Worm (Caenorhabditis elegans): ENCODE measurements around the gene irld-24.
A peak's percentile ranks its signal among the peaks of the same experiment; 100 is the strongest.
"Not testable (repeated sequence)": the region's sequence is repeated elsewhere in the genome, so short reads cannot be mapped to it uniquely, and the experiment has no call there.

irld-24 gene

DNA sequence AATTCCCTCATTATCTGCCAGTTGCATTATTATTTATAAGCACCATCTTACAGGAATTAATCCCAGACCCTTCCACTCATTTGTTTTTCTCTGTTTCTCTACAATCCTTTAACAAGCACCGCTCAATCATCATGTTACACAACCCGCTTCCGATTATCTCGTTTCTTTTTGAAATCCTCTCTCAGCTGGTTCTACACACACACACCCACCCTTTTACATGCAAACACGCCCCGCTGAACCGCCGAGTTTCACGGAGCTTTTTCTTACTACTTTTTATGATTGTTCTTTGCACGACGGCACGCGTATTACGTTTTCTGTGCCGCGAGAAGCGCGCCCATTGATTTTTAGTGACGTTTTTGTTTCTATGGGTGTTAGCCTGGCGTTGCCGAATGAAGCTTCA, 12.6 kb upstream of the irld-24 start:
- TF ChIP-seq hmbx-1 (tag; optimal IDR thresholded peaks at IDR 0.05) (no peak), tbx-11 (GFP tag; IDR thresholded peaks at IDR 0.05) (no peak), hnd-1 (tag; optimal IDR thresholded peaks at IDR 0.05) (no peak), flt-1 (GFP tag; IDR thresholded peaks at IDR 0.05) (no peak), ceh-13 (GFP tag; optimal IDR thresholded peaks at IDR 0.05) (no peak), tbx-37 (GFP tag; conservative IDR thresholded peaks at IDR 0.05) (no peak)

DNA sequence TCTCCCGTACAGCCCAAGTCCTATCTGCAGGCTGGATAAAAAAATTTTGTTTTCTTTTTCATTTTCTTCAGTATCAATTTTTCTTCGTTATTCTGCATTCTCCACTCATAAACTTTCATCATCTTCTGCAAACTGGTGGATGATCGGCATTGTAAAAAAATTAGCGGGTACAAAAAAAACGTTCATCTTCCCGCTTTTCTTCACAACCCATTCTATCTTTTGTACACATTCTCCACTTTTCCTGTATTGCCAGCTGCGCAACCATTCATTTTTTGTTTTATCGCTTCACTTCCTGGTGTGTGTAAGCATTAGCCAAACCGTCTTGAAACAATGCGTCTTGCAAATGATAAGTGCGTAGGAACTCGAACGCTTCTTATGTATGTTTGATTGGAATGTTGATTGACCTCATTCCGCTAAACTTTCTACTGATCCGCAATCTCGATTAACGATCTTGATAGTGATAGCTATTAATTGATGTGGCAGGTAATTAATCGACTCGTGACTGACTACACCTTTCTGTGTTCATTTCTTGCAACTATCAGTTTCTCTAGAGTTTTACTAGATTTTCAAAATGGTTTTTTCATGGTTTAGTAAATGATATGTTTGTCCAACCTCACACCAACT, 11.8 kb upstream of the irld-24 start:
- no peak for TF ChIP-seq aly-1 (tag; optimal IDR thresholded peaks at IDR 0.05)
- TF ChIP-seq B0310.2 (tag; optimal IDR thresholded peaks at IDR 0.05) = no peak
- TF ChIP-seq scrt-1 (GFP tag; IDR thresholded peaks at IDR 0.05) = no peak
- no peak for TF ChIP-seq F13C5.2 (tag; optimal IDR thresholded peaks at IDR 0.05)
- no peak for TF ChIP-seq ceh-36 (tag; optimal IDR thresholded peaks at IDR 0.05)
- no peak for TF ChIP-seq tra-4 (tag; optimal IDR thresholded peaks at IDR 0.05)
- no peak for TF ChIP-seq ceh-13 (GFP tag; optimal IDR thresholded peaks at IDR 0.05)
- no peak for TF ChIP-seq hmbx-1 (tag; optimal IDR thresholded peaks at IDR 0.05)
- TF ChIP-seq tbx-37 (GFP tag; conservative IDR thresholded peaks at IDR 0.05) = no peak
- no peak for TF ChIP-seq pes-1 (GFP tag; IDR thresholded peaks at IDR 0.05)
- no peak for TF ChIP-seq hmg-4 (GFP tag; optimal IDR thresholded peaks at IDR 0.05)
- no peak for TF ChIP-seq ama-1 (optimal IDR thresholded peaks at IDR 0.05)

- TF ChIP-seq hmg-4 (GFP tag; optimal IDR thresholded peaks at IDR 0.05) = no peak
- TF ChIP-seq ets-7 (tag; optimal IDR thresholded peaks at IDR 0.05) = no peak
- no peak for TF ChIP-seq pes-1 (GFP tag; IDR thresholded peaks at IDR 0.05)
- TF ChIP-seq hmbx-1 (tag; optimal IDR thresholded peaks at IDR 0.05) = no peak
- TF ChIP-seq ceh-36 (tag; optimal IDR thresholded peaks at IDR 0.05) = no peak
- TF ChIP-seq tra-4 (tag; optimal IDR thresholded peaks at IDR 0.05) = no peak
Observed at ce11 chrX:13975314-13975713, 11.1 kb upstream of the irld-24 start, which contains the start of gene F48F7.5. Gene F48F7.5 (plus strand): TSS chrX:13975653.

DNA sequence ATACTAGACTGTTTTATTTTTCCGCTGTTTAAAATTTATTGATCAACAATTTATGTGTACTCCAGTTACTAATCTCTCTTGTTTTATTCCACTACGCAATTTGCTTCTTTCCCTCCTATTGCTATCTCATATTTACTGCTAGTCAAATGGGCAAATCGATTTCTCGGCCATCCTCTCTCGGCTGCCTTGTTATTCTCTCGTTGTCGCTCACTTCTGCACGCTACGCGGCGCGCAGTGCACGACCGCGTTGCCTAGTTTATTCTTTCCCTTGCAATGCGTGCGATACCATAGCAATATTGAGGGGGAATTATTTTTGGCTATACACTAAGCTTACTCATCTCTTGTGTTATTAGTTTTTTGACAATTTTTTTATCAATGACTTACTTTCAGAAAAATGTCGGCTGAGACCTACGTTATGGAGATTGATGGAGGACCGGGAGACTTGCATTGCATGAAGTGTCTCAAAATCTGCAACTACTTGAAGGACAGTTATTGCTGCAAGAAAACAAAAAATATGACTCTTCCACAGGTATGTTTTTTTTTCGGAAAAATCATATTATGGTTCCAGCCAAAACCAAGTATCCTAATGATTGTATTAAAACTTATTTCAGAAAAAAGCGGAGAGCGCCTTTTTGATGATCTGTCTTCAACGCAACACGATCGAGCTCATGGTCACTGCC, 8.8 kb upstream of the irld-24 start, which contains the start of gene F48F7.6:
Gene F48F7.6 (plus strand): TSS at position 391 of the 680 bp plus-strand sequence.
- no peak for TF ChIP-seq ceh-13 (GFP tag; optimal IDR thresholded peaks at IDR 0.05)
- TF ChIP-seq flt-1 (GFP tag; IDR thresholded peaks at IDR 0.05) = peak; percentile 40; the same call in 1 of the 2 replicates
- no peak for TF ChIP-seq ama-1 (optimal IDR thresholded peaks at IDR 0.05)
- peak; percentile 60 for TF ChIP-seq aly-1 (tag; optimal IDR thresholded peaks at IDR 0.05)
- TF ChIP-seq tbx-37 (GFP tag; conservative IDR thresholded peaks at IDR 0.05) = no peak
- TF ChIP-seq tra-4 (tag; optimal IDR thresholded peaks at IDR 0.05) = no peak
- TF ChIP-seq ceh-36 (tag; optimal IDR thresholded peaks at IDR 0.05) = no peak
- TF ChIP-seq tbx-11 (GFP tag; IDR thresholded peaks at IDR 0.05) = no peak
- no peak for TF ChIP-seq B0310.2 (tag; optimal IDR thresholded peaks at IDR 0.05)
- TF ChIP-seq ets-7 (tag; optimal IDR thresholded peaks at IDR 0.05) = no peak
- peak; percentile 72 for TF ChIP-seq hmg-4 (GFP tag; optimal IDR thresholded peaks at IDR 0.05)
- TF ChIP-seq sea-1 (GFP tag; conservative IDR thresholded peaks at IDR 0.05) = no peak
- TF ChIP-seq pes-1 (GFP tag; IDR thresholded peaks at IDR 0.05) = no peak
- TF ChIP-seq F13C5.2 (tag; optimal IDR thresholded peaks at IDR 0.05) = peak; percentile 50
- no peak for TF ChIP-seq scrt-1 (GFP tag; IDR thresholded peaks at IDR 0.05)
- no peak for TF ChIP-seq hnd-1 (tag; optimal IDR thresholded peaks at IDR 0.05)
- no peak for TF ChIP-seq hmbx-1 (tag; optimal IDR thresholded peaks at IDR 0.05)

DNA sequence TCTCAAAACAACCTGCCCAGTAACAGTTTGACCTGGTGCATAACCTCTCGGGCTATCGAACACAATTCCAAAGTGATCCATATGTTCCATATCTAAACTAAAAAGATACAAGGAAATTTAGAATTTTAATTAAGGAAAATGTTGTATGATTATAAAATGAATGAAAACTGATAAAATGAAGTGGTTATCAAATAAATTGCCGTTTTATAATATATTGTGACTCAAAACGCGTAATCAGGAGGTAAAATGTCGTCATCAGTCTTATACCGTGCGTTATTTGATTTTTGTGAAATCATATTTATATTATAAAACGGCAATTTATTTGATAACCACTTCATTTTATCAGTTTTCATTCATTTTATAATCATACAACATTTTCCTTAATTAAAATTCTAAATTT, 6.0 kb upstream of the irld-24 start, which contains the start of gene arrd-24:
Gene arrd-24 (minus strand): TSS at position 101 of the 400 bp plus-strand sequence.
- TF ChIP-seq hnd-1 (tag; optimal IDR thresholded peaks at IDR 0.05); tbx-11 (GFP tag; IDR thresholded peaks at IDR 0.05); aly-1 (tag; optimal IDR thresholded peaks at IDR 0.05): not testable (repeated sequence)

- TF ChIP-seq pes-1 (GFP tag; IDR thresholded peaks at IDR 0.05) (no peak), sea-1 (GFP tag; conservative IDR thresholded peaks at IDR 0.05) (no peak)
Observed at ce11 chrX:13990680-13991079, 4.3 kb downstream of the irld-24 start, which contains the start of gene C31E10.11. Gene C31E10.11 (minus strand): TSS chrX:13990780.

DNA sequence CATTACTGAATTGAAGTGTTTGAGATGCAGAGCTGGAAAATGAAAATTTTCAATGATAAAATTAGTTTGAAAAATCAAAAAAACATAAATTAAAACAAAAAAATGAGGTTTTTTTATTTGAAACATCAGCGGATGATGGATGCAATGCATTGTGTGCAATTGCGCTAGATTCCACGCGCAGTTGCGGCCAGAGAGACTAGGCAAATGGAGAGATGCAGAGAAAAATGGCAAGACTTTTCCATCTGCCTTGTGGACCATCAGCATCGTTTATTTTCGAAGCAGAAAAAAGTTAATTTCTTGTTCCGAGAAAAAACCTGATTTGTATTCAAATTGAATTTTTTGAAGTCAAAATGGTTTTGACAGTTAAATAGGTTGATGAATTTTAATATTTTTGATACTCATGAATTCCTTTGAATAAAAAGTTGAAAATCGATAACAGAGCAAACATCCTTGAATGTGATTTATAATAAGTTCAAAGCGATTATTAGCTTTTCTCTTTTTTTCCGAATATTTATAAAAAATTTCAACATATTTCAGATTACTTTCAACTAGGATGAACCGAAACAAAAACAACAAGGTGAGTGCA, 9.5 kb downstream of the irld-24 start, which contains the start of the genes C31E10.5 and C31E10.6:
Gene C31E10.5 (minus strand): TSS at position 32 of the 586 bp plus-strand sequence.
Gene C31E10.6 (plus strand): TSS at position 536 of the 586 bp plus-strand sequence.
- TF ChIP-seq aly-1 (tag; optimal IDR thresholded peaks at IDR 0.05) = no peak
- TF ChIP-seq hmg-4 (GFP tag; optimal IDR thresholded peaks at IDR 0.05) = no peak
- TF ChIP-seq F13C5.2 (tag; optimal IDR thresholded peaks at IDR 0.05) = peak; percentile 66
- no peak for TF ChIP-seq ceh-13 (GFP tag; optimal IDR thresholded peaks at IDR 0.05)
- TF ChIP-seq tbx-37 (GFP tag; conservative IDR thresholded peaks at IDR 0.05) = 0 out of 2 replicates have a peak, but pooled peaks have one; percentile 9
- 0 out of 2 replicates have a peak, but pooled peaks have one; percentile 34 for TF ChIP-seq scrt-1 (GFP tag; IDR thresholded peaks at IDR 0.05)
- no peak for TF ChIP-seq tra-4 (tag; optimal IDR thresholded peaks at IDR 0.05)
